Worm (Caenorhabditis elegans): Measurements from ENCODE around the gene ebp-2.

ce11 chrII:11433942-11434341 is 8.6 kb upstream of the ebp-2 start, which contains the start of gene C05D12.5:
- TF ChIP-seq bed-3 (GFP tag; optimal IDR thresholded peaks at IDR 0.05) (no peak), lin-32 (GFP tag; optimal IDR thresholded peaks at IDR 0.05) (no peak), unc-62 (GFP tag; optimal IDR thresholded peaks at IDR 0.05) (no peak), nhr-237 (tag; optimal IDR thresholded peaks at IDR 0.05) (no peak), snpc-4 (tag; optimal IDR thresholded peaks at IDR 0.05) (no peak), nhr-12 (tag; optimal IDR thresholded peaks at IDR 0.05) (no peak), nhr-28 (tag; optimal IDR thresholded peaks at IDR 0.05) (no peak), lsy-2 (tag; optimal IDR thresholded peaks at IDR 0.05) (no peak), mep-1 (tag; optimal IDR thresholded peaks at IDR 0.05) (no peak), pha-4 (tag; optimal IDR thresholded peaks at IDR 0.05) (no peak), lin-13 (tag; optimal IDR thresholded peaks at IDR 0.05) (no peak)
